Fruit fly (Drosophila melanogaster): ENCODE results near the gene CG1113.

Gene CG1113

DNA sequence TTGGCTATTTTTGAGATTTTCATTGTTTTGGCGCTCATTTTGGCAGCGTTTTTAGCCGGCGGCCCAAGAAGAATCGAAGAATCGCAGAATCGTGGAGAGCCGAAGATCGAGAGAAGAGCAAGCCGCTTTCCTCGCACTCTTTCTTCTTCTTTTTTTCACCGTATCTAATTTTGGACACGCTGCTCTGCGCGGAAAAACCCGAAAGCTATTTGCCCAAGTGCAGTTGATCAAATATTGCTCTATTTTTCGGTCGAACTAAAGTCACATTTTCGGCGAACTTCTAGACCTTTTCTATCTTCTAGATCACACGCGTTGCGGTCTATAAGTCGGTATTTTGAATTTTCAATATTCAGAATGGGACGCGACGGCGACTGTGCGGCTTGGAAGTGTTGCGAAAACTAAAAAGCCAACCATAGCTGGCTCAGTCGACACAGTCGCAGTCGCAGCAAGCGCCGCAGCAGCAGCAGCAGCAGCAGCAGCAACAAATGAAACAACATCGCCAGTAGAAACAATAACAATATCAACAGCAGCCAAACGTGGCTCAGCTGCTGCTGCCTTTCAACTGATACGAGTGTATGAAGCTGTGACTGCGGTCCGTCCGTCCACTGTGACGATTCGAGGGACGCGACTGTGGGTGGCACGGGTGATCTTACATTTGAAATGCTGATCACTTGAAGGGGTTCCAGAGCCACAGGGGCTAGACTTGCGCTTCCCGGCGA lies 34.1 kb downstream of the CG1113 start (continued):
- TF ChIP-seq zfh1 (GFP tag; IDR thresholded peaks at IDR 0.05), result peak; percentile 23; the same call in 1 of the 3 replicates
- no peak for TF ChIP-seq Bteb2 (GFP tag; optimal IDR thresholded peaks at IDR 0.05)
- TF ChIP-seq CG8290 (GFP tag; optimal IDR thresholded peaks at IDR 0.05), result no peak
- peak in 1 of 2 experiments; percentile 12 for TF ChIP-seq CG8290 (tag; optimal IDR thresholded peaks at IDR 0.05)
- TF ChIP-seq CG32532 (GFP tag; IDR thresholded peaks at IDR 0.05), result peak; percentile 36; the same call in 1 of the 2 replicates
- peak; percentile 58; the same call in 1 of the 2 replicates for TF ChIP-seq NFAT (GFP tag; IDR thresholded peaks at IDR 0.05)
- peak in 1 of 2 experiments; percentile 28 for TF ChIP-seq Trl (optimal IDR thresholded peaks at IDR 0.05)
- TF ChIP-seq Trl (GFP tag; optimal IDR thresholded peaks at IDR 0.05), result no peak
- no peak for TF ChIP-seq ewg (GFP tag; optimal IDR thresholded peaks at IDR 0.05)
- peak; percentile 13; the same call in 1 of the 2 replicates for TF ChIP-seq E2f2 (GFP tag; IDR thresholded peaks at IDR 0.05)
- peak; percentile 22 for TF ChIP-seq caup (GFP tag; optimal IDR thresholded peaks at IDR 0.05; ENCODE audit: severe bottlenecking)
- peak; percentile 35 for TF ChIP-seq odd (GFP tag; optimal IDR thresholded peaks at IDR 0.05)
- TF ChIP-seq CG18599 (GFP tag; optimal IDR thresholded peaks at IDR 0.05), result peak; percentile 27
- peak; percentile 2 for TF ChIP-seq CG6813 (GFP tag; optimal IDR thresholded peaks at IDR 0.05)
- TF ChIP-seq sug (tag; optimal IDR thresholded peaks at IDR 0.05), result peak; percentile 42
- TF ChIP-seq kni (GFP tag; optimal IDR thresholded peaks at IDR 0.05), result no peak
- peak; percentile 0 for TF ChIP-seq CG12071 (GFP tag; optimal IDR thresholded peaks at IDR 0.05)
- TF ChIP-seq sob (GFP tag; IDR thresholded peaks at IDR 0.05), result 0 out of 2 replicates have a peak, but pooled peaks have one; percentile 18
- no peak for TF ChIP-seq ase (GFP tag; IDR thresholded peaks at IDR 0.05)
- no peak for TF ChIP-seq Myb (GFP tag; optimal IDR thresholded peaks at IDR 0.05)
- TF ChIP-seq lab (GFP tag; optimal IDR thresholded peaks at IDR 0.05), result peak; percentile 35
- TF ChIP-seq Dad (GFP tag; optimal IDR thresholded peaks at IDR 0.05), result peak; percentile 14
- peak; percentile 84; the same call in 2 of the 4 replicates for TF ChIP-seq chinmo (GFP tag; IDR thresholded peaks at IDR 0.05; ENCODE audit: partially characterized antibody)
- TF ChIP-seq CG13287 (GFP tag; IDR thresholded peaks at IDR 0.05; ENCODE audit: partially characterized antibody), result peak; percentile 17; the same call in 1 of the 2 replicates
- TF ChIP-seq shn (GFP tag; optimal IDR thresholded peaks at IDR 0.05), result no peak
- no peak for TF ChIP-seq HLHmδ (GFP tag; optimal IDR thresholded peaks at IDR 0.05)
- TF ChIP-seq CG3726 (GFP tag; IDR thresholded peaks at IDR 0.05), result peak; percentile 41; the same call in 1 of the 3 replicates
- TF ChIP-seq trem (tag; optimal IDR thresholded peaks at IDR 0.05), result no peak
- no peak for TF ChIP-seq Eip74EF (GFP tag; optimal IDR thresholded peaks at IDR 0.05)
- no peak for TF ChIP-seq prd (optimal IDR thresholded peaks at IDR 0.05)
- 0 out of 3 replicates have a peak, but pooled peaks have one; percentile 4 for TF ChIP-seq prd (GFP tag; IDR thresholded peaks at IDR 0.05)
- no peak for TF ChIP-seq trh (GFP tag; optimal IDR thresholded peaks at IDR 0.05)
- peak; percentile 10 for TF ChIP-seq Max (GFP tag; optimal IDR thresholded peaks at IDR 0.05)
- no peak for TF ChIP-seq gce (GFP tag; IDR thresholded peaks at IDR 0.05)
- peak; percentile 96 for TF ChIP-seq Adf1 (GFP tag; IDR thresholded peaks at IDR 0.05)
- TF ChIP-seq chm (GFP tag; IDR thresholded peaks at IDR 0.05), result 0 out of 2 replicates have a peak, but pooled peaks have one; percentile 8
- peak; percentile 6; the same call in 1 of the 2 replicates for TF ChIP-seq slbo (GFP tag; IDR thresholded peaks at IDR 0.05)
- TF ChIP-seq CG10543 (GFP tag; optimal IDR thresholded peaks at IDR 0.05), result peak; percentile 55

DNA sequence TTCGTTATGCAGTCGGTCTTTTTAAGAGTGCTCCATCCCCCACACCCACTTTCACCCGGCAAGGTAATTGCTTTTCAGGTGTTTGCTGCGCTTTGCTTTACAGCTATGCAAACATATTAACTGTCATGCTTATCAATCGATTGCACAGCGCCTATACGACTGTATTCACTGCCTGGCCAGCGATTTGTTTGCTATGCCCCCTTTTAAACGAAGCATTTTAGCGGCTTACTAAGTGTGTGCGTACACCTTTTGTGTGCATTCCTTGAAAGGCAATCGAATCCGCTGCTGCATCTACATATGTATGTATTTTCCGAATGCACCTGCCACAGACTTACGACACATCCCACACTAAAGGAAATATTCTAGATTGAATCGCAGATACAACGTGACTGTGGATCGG lies 35.0 kb downstream of the CG1113 start:
- TF ChIP-seq CG16779 (GFP tag; IDR thresholded peaks at IDR 0.05), result 0 out of 2 replicates have a peak, but pooled peaks have one; percentile 9
- TF ChIP-seq Ets65A (GFP tag), result peak; percentile 70
- TF ChIP-seq Med (GFP tag), result peak; percentile 41
- no peak for TF ChIP-seq CG9727 (GFP tag; optimal IDR thresholded peaks at IDR 0.05)

Measured in whole organism, embryonic.